Worm (Caenorhabditis elegans) whole organism, L3 larva: ENCODE results near the gene tsp-12.

Source experiments
- R02D3.7 ChIP-seq: fragments of 150-350 bp; optimal IDR thresholded peaks from 2 replicates; lab custom pipeline; 2014; ENCODE audit warnings: missing biosample characterization, missing genetic modification characterization
- ZK546.5 ChIP-seq: sonication (generic microtip); optimal IDR thresholded peaks from 2 replicates; lab custom pipeline; 2017; ENCODE audit warnings: missing biosample characterization, missing genetic modification characterization
- aly-2 ChIP-seq: fragments of 150-350 bp; optimal IDR thresholded peaks from 2 replicates; lab custom pipeline; 2014; ENCODE audit warnings: missing biosample characterization, missing genetic modification characterization
- ama-1 ChIP-seq: fragments of 150-350 bp; optimal IDR thresholded peaks from 2 replicates; lab custom pipeline; 2018
- ceh-16 ChIP-seq: sonication (generic microtip); optimal IDR thresholded peaks from 2 replicates; lab custom pipeline; 2017; ENCODE audit warnings: missing biosample characterization, missing genetic modification characterization
- ceh-28 ChIP-seq: fragments of 150-350 bp; optimal IDR thresholded peaks from 2 replicates; lab custom pipeline; 2014; ENCODE audit warnings: missing biosample characterization, missing genetic modification reagents, missing genetic modification characterization
- ceh-82 ChIP-seq: fragments of 150-350 bp; optimal IDR thresholded peaks from 2 replicates; lab custom pipeline; 2014; ENCODE audit warnings: missing biosample characterization, missing genetic modification characterization
- ceh-9 ChIP-seq: sonication (generic microtip); optimal IDR thresholded peaks from 2 replicates; lab custom pipeline; 2018; ENCODE audit warnings: missing biosample characterization, missing genetic modification characterization
- daf-12 ChIP-seq: fragments of 150-350 bp; optimal IDR thresholded peaks from 2 replicates; lab custom pipeline; 2014; ENCODE audit warnings: missing biosample characterization, missing genetic modification reagents, missing genetic modification characterization
- egl-27 ChIP-seq: sonication (generic microtip); optimal IDR thresholded peaks from 4 replicates; lab custom pipeline; 2017; ENCODE audit warnings: missing biosample characterization, missing genetic modification reagents, missing genetic modification characterization
- egl-5 ChIP-seq: fragments of 150-350 bp; optimal IDR thresholded peaks from 2 replicates; lab custom pipeline; 2017; ENCODE audit warnings: missing biosample characterization, missing genetic modification reagents, missing genetic modification characterization, inconsistent platforms
- elt-1 ChIP-seq: fragments of 150-350 bp; optimal IDR thresholded peaks from 2 replicates; lab custom pipeline; 2014; ENCODE audit warnings: missing biosample characterization, missing genetic modification characterization
- elt-2 ChIP-seq: sonication (generic microtip); optimal IDR thresholded peaks from 2 replicates; lab custom pipeline; 2016; ENCODE audit warnings: missing genetic modification reagents, mild to moderate bottlenecking, missing genetic modification characterization, missing compliant biosample characterization
- elt-3 ChIP-seq, 3 experiments: fragments of 150-350 bp in 1 of 3; sonication (generic microtip) in 2 of 3; optimal IDR thresholded peaks; 2 replicates in 2 of 3; 4 replicates in 1 of 3; lab custom pipeline; 2014 to 2017; ENCODE audit warnings: missing biosample characterization in 3 of 3, missing genetic modification characterization in 3 of 3
- eor-1 ChIP-seq, 2 experiments: fragments of 150-350 bp; optimal IDR thresholded peaks; 2 replicates each; lab custom pipeline; 2014 to 2018; ENCODE audit warnings: missing biosample characterization in 2 of 2, missing genetic modification characterization in 2 of 2
- fkh-10 ChIP-seq: sonication (generic microtip); optimal IDR thresholded peaks from 2 replicates; lab custom pipeline; 2017; ENCODE audit warnings: missing biosample characterization, missing genetic modification reagents, missing genetic modification characterization
- fkh-2 ChIP-seq: fragments of 150-350 bp; optimal IDR thresholded peaks from 2 replicates; lab custom pipeline; 2014; ENCODE audit warnings: missing biosample characterization, missing genetic modification reagents, missing genetic modification characterization
- fos-1 ChIP-seq: fragments of 150-350 bp; optimal IDR thresholded peaks from 2 replicates; lab custom pipeline; 2014; ENCODE audit warnings: missing biosample characterization, missing genetic modification characterization
- hmg-11 ChIP-seq: sonication (generic microtip); optimal IDR thresholded peaks from 2 replicates; lab custom pipeline; 2016; ENCODE audit warnings: missing genetic modification characterization, missing compliant biosample characterization
- jun-1 ChIP-seq: fragments of 150-350 bp; optimal IDR thresholded peaks from 2 replicates; lab custom pipeline; 2014; ENCODE audit warnings: missing biosample characterization, missing genetic modification reagents, missing genetic modification characterization
- lin-15B ChIP-seq: fragments of 150-350 bp; optimal IDR thresholded peaks from 2 replicates; lab custom pipeline; 2014; ENCODE audit warnings: missing biosample characterization, missing genetic modification characterization
- lin-39 ChIP-seq: fragments of 150-350 bp; optimal IDR thresholded peaks from 2 replicates; lab custom pipeline; 2018; ENCODE audit warnings: missing biosample characterization, missing genetic modification reagents, missing genetic modification characterization
- lsy-12 ChIP-seq: sonication (generic microtip); optimal IDR thresholded peaks from 2 replicates; lab custom pipeline; 2016; ENCODE audit warnings: mild to moderate bottlenecking, missing genetic modification characterization, missing compliant biosample characterization
- mdl-1 ChIP-seq: fragments of 150-350 bp; optimal IDR thresholded peaks from 2 replicates; lab custom pipeline; 2014; ENCODE audit warnings: missing biosample characterization, missing genetic modification characterization
- mml-1 ChIP-seq: fragments of 150-350 bp; sonication (generic microtip); optimal IDR thresholded peaks from 3 replicates; lab custom pipeline; 2014; ENCODE audit warnings: missing biosample characterization, missing genetic modification characterization
- nfya-1 ChIP-seq: sonication (generic microtip); optimal IDR thresholded peaks from 2 replicates; lab custom pipeline; 2017; ENCODE audit warnings: missing genetic modification characterization, mild to moderate bottlenecking, missing compliant biosample characterization, antibody characterized with exemption, moderate library complexity; ENCODE audit not compliant: insufficient read depth
- nhr-11 ChIP-seq: fragments of 150-350 bp; optimal IDR thresholded peaks from 2 replicates; lab custom pipeline; 2014; ENCODE audit warnings: missing biosample characterization, missing genetic modification characterization
- nhr-12 ChIP-seq: fragments of 150-350 bp; optimal IDR thresholded peaks from 2 replicates; lab custom pipeline; 2014; ENCODE audit warnings: missing biosample characterization, missing genetic modification characterization
- nhr-23 ChIP-seq: fragments of 150-350 bp; optimal IDR thresholded peaks from 2 replicates; lab custom pipeline; 2014; ENCODE audit warnings: missing biosample characterization, missing genetic modification reagents, missing genetic modification characterization
- nhr-237 ChIP-seq: fragments of 150-350 bp; optimal IDR thresholded peaks from 2 replicates; lab custom pipeline; 2014; ENCODE audit warnings: missing biosample characterization, missing genetic modification characterization
- nhr-25 ChIP-seq: sonication (generic microtip); optimal IDR thresholded peaks from 2 replicates; lab custom pipeline; 2017; ENCODE audit warnings: missing biosample characterization, missing genetic modification characterization
- nhr-28 ChIP-seq: fragments of 150-350 bp; optimal IDR thresholded peaks from 2 replicates; lab custom pipeline; 2014; ENCODE audit warnings: missing biosample characterization, missing genetic modification characterization
- nhr-43 ChIP-seq: sonication (generic microtip); optimal IDR thresholded peaks from 2 replicates; lab custom pipeline; 2016; ENCODE audit warnings: mild to moderate bottlenecking, missing genetic modification characterization, missing compliant biosample characterization; ENCODE audit not compliant: poor library complexity, severe bottlenecking
- nhr-67 ChIP-seq: fragments of 150-350 bp; optimal IDR thresholded peaks from 2 replicates; lab custom pipeline; 2014; ENCODE audit warnings: missing biosample characterization, missing genetic modification characterization
- nhr-76 ChIP-seq: fragments of 150-350 bp; sonication (generic microtip); optimal IDR thresholded peaks from 5 replicates; lab custom pipeline; 2014; ENCODE audit warnings: missing biosample characterization, missing genetic modification characterization
- nhr-77 ChIP-seq: fragments of 150-350 bp; optimal IDR thresholded peaks from 2 replicates; lab custom pipeline; 2014; ENCODE audit warnings: missing biosample characterization, missing genetic modification characterization
- pha-4 ChIP-seq: fragments of 150-350 bp; optimal IDR thresholded peaks from 2 replicates; lab custom pipeline; 2014; ENCODE audit warnings: missing biosample characterization, missing genetic modification reagents, missing genetic modification characterization
- pqm-1 ChIP-seq: fragments of 150-350 bp; optimal IDR thresholded peaks from 2 replicates; lab custom pipeline; 2017; ENCODE audit warnings: missing biosample characterization, missing genetic modification characterization, inconsistent platforms
- sea-2 ChIP-seq: fragments of 150-350 bp; sonication (generic microtip); optimal IDR thresholded peaks from 4 replicates; lab custom pipeline; 2014; ENCODE audit warnings: missing biosample characterization, missing genetic modification reagents, missing genetic modification characterization
- skn-1 ChIP-seq: fragments of 150-350 bp; optimal IDR thresholded peaks from 2 replicates; lab custom pipeline; 2014; ENCODE audit warnings: missing biosample characterization, missing genetic modification characterization
- snpc-4 ChIP-seq: fragments of 150-350 bp; optimal IDR thresholded peaks from 2 replicates; lab custom pipeline; 2014; ENCODE audit warnings: missing biosample characterization, missing genetic modification characterization
- tbx-2 ChIP-seq: sonication (generic microtip); optimal IDR thresholded peaks from 2 replicates; lab custom pipeline; 2016; ENCODE audit warnings: mild to moderate bottlenecking, missing genetic modification characterization, missing compliant biosample characterization
- unc-39 ChIP-seq: sonication (generic microtip); optimal IDR thresholded peaks from 4 replicates; lab custom pipeline; 2017; ENCODE audit warnings: missing biosample characterization, missing genetic modification characterization
- unc-62 ChIP-seq: fragments of 150-350 bp; sonication (generic microtip); optimal IDR thresholded peaks from 4 replicates; lab custom pipeline; 2014; ENCODE audit warnings: missing biosample characterization, missing genetic modification reagents, missing genetic modification characterization
- zag-1 ChIP-seq: fragments of 150-350 bp; optimal IDR thresholded peaks from 2 replicates; lab custom pipeline; 2014; ENCODE audit warnings: missing biosample characterization, missing genetic modification characterization
- ztf-11 ChIP-seq: fragments of 150-350 bp; optimal IDR thresholded peaks from 2 replicates; lab custom pipeline; 2014; ENCODE audit warnings: missing biosample characterization, missing genetic modification characterization
- ztf-4 ChIP-seq: fragments of 150-350 bp; optimal IDR thresholded peaks from 2 replicates; lab custom pipeline; 2014; ENCODE audit warnings: missing biosample characterization, missing genetic modification characterization

Gene tsp-12

ce11 chrIV:10128906-10129386 is 21.5 kb downstream of the tsp-12 start, which contains the start of the genes gtbp-1 and K08F4.3:
TSS of gene gtbp-1 (minus strand) at chrIV:10128956.
TSS of gene K08F4.3 (plus strand) at chrIV:10129257.
- TF ChIP-seq nhr-23 = no peak
- peak; percentile 88 for TF ChIP-seq pha-4
- TF ChIP-seq ceh-82 (tag; lab: Kevin White, UChicago) = peak; percentile 20
- no peak for TF ChIP-seq nhr-76 (tag; lab: Kevin White, UChicago)
- TF ChIP-seq nhr-43 (tag; lab: Kevin White, UChicago) = peak; percentile 28
- no peak for TF ChIP-seq fkh-2 (tag; lab: Kevin White, UChicago)
- peak; percentile 90 for TF ChIP-seq nfya-1
- TF ChIP-seq nhr-237 = no peak
- no peak for TF ChIP-seq egl-27 (tag; lab: Kevin White, UChicago)
- TF ChIP-seq ztf-4 = no peak
- no peak for TF ChIP-seq mml-1
- peak; percentile 94 for TF ChIP-seq egl-5 (tag; lab: Kevin White, UChicago)
- no peak for TF ChIP-seq aly-2
- TF ChIP-seq lin-15B (tag; lab: Kevin White, UChicago) = peak; percentile 94
- no peak for TF ChIP-seq nhr-12 (tag; lab: Kevin White, UChicago)
- TF ChIP-seq elt-1 (tag; lab: Kevin White, UChicago) = no peak
- no peak for TF ChIP-seq hmg-11
- peak in 1 of 3 experiments; percentile 12 for TF ChIP-seq elt-3 (tag; optimal IDR thresholded peaks at IDR 0.05; lab: Kevin White, UChicago)
- TF ChIP-seq elt-2 (tag; lab: Kevin White, UChicago) = peak; percentile 46
- no peak for TF ChIP-seq nhr-28 (tag; lab: Kevin White, UChicago)
- peak; percentile 77 for TF ChIP-seq lin-39
- TF ChIP-seq ceh-16 = no peak
- no peak for TF ChIP-seq ceh-28 (tag; lab: Kevin White, UChicago)
- peak; percentile 23 for TF ChIP-seq ama-1
- no peak for TF ChIP-seq unc-62 (GFP tag; lab: Kevin White, UChicago)
- no peak for TF ChIP-seq skn-1 (tag; lab: Kevin White, UChicago)
- peak; percentile 81 for TF ChIP-seq nhr-25 (tag; lab: Kevin White, UChicago)
- no peak for TF ChIP-seq nhr-77 (tag; lab: Kevin White, UChicago)
- TF ChIP-seq R02D3.7 (tag; lab: Kevin White, UChicago) = peak; percentile 20
- no peak for TF ChIP-seq jun-1 (tag; lab: Kevin White, UChicago)
- TF ChIP-seq nhr-11 (tag; lab: Kevin White, UChicago) = no peak
- TF ChIP-seq fkh-10 (GFP tag; lab: Kevin White, UChicago) = no peak
- no peak for TF ChIP-seq ceh-9 (tag; lab: Kevin White, UChicago)
- no peak for TF ChIP-seq tbx-2 (tag; lab: Kevin White, UChicago)
- no peak for TF ChIP-seq daf-12
- no peak for TF ChIP-seq zag-1
- no peak for TF ChIP-seq lsy-12
- peak; percentile 28 for TF ChIP-seq pqm-1 (tag; lab: Kevin White, UChicago)
- TF ChIP-seq eor-1 (tag; optimal IDR thresholded peaks at IDR 0.05; lab: Kevin White, UChicago) = no peak
- no peak for TF ChIP-seq unc-39
- no peak for TF ChIP-seq nhr-67 (tag; lab: Kevin White, UChicago)
- TF ChIP-seq fos-1 (tag; lab: Kevin White, UChicago) = no peak
- no peak for TF ChIP-seq ztf-11 (tag; lab: Kevin White, UChicago)
- TF ChIP-seq mdl-1 (tag; lab: Kevin White, UChicago) = no peak
- TF ChIP-seq ZK546.5 = peak; percentile 51
- peak; percentile 42 for TF ChIP-seq snpc-4 (tag; lab: Kevin White, UChicago)
- TF ChIP-seq sea-2 (GFP tag; lab: Kevin White, UChicago) = no peak
- TF ChIP-seq, all 47 proteins: peak for 15
